Fruit fly (Drosophila melanogaster) whole organism, adult: ENCODE data around the gene dnk.

Source experiments
- CG12768 ChIP-seq: fragments of 200-800 bp; sonication (Bioruptor generic); optimal IDR thresholded peaks from 2 replicates; lab custom pipeline; 2017; ENCODE audit warnings: missing biosample characterization, missing genetic modification characterization, mild to moderate bottlenecking, moderate library complexity, missing genetic modification reagents
- CG1620 ChIP-seq: fragments of 200-800 bp; sonication (Bioruptor generic); optimal IDR thresholded peaks from 2 replicates; lab custom pipeline; 2016; ENCODE audit warnings: missing biosample characterization, missing genetic modification characterization
- CG33017 ChIP-seq: fragments of 200-800 bp; sonication (Bioruptor generic); optimal IDR thresholded peaks from 2 replicates; lab custom pipeline; 2018; ENCODE audit warnings: missing biosample characterization, mild to moderate bottlenecking, missing genetic modification characterization, moderate library complexity
- CG5204 ChIP-seq: fragments of 200-800 bp; sonication (Bioruptor generic); optimal IDR thresholded peaks from 2 replicates; lab custom pipeline; 2016; ENCODE audit warnings: missing biosample characterization, missing genetic modification characterization
- Clk ChIP-seq: fragments of 200-800 bp; sonication (Bioruptor generic); optimal IDR thresholded peaks from 2 replicates; lab custom pipeline; 2017; ENCODE audit warnings: missing biosample characterization, missing genetic modification characterization
- Crg-1 ChIP-seq: fragments of 200-800 bp; sonication (Bioruptor generic); optimal IDR thresholded peaks from 2 replicates; lab custom pipeline; 2016; ENCODE audit warnings: missing biosample characterization, missing genetic modification characterization
- Hr96 ChIP-seq: fragments of 200-800 bp; sonication (Bioruptor generic); optimal IDR thresholded peaks from 2 replicates; lab custom pipeline; 2016; ENCODE audit warnings: missing biosample characterization, missing genetic modification characterization
- cic ChIP-seq: fragments of 200-800 bp; sonication (Bioruptor generic); optimal IDR thresholded peaks from 2 replicates; lab custom pipeline; 2017; ENCODE audit warnings: missing biosample characterization, mild to moderate bottlenecking, missing genetic modification characterization, moderate library complexity
- toe ChIP-seq: fragments of 200-800 bp; sonication (Bioruptor generic); optimal IDR thresholded peaks from 2 replicates; lab custom pipeline; 2016; ENCODE audit warnings: missing biosample characterization, missing genetic modification characterization

dm6 chr3R:18964819-18965218 lies 16.0 kb upstream of the dnk start:
- no peak for TF ChIP-seq Clk
- no peak for TF ChIP-seq cic (GFP tag; lab: Kevin White, UChicago)
- no peak for TF ChIP-seq Crg-1 (GFP tag; lab: Kevin White, UChicago)
- TF ChIP-seq CG12768 (GFP tag; lab: Kevin White, UChicago), result no peak
- no peak for TF ChIP-seq CG33017 (tag; lab: Kevin White, UChicago)
- TF ChIP-seq CG1620 (GFP tag; lab: Kevin White, UChicago), result no peak
- no peak for TF ChIP-seq Hr96 (GFP tag; lab: Kevin White, UChicago)
- TF ChIP-seq toe (GFP tag; lab: Kevin White, UChicago), result no peak
- no peak for TF ChIP-seq CG5204 (GFP tag; lab: Kevin White, UChicago)
